Fruit fly (Drosophila melanogaster) whole organism, embryonic: ENCODE results near the gene CG4025.

Experiments used
- Atf-2 ChIP-seq: fragments of 200-800 bp; sonication (Bioruptor generic); optimal IDR thresholded peaks from 2 replicates; lab custom pipeline; 2016; ENCODE audit warnings: missing biosample characterization, missing genetic modification characterization
- Bgb ChIP-seq: fragments of 200-800 bp; sonication (Bioruptor generic); IDR thresholded peaks from 2 replicates; pipeline ENCODE4 v1.3.6; 2022; ENCODE audit warnings: missing biosample characterization, missing genetic modification characterization; ENCODE audit not compliant: partially characterized antibody
- CG10147 ChIP-seq: fragments of 200-800 bp; sonication (Bioruptor generic); optimal IDR thresholded peaks from 2 replicates; lab custom pipeline; 2019; ENCODE audit warnings: missing biosample characterization, mild to moderate bottlenecking, missing genetic modification characterization, moderate library complexity
- CG10462 ChIP-seq: fragments of 200-800 bp; sonication (Bioruptor generic); optimal IDR thresholded peaks from 2 replicates; lab custom pipeline; 2016; ENCODE audit warnings: missing biosample characterization, missing genetic modification characterization
- CG11093 ChIP-seq: fragments of 200-800 bp; sonication (Bioruptor generic); IDR thresholded peaks from 3 replicates; pipeline ENCODE4 v1.3.6; 2022; ENCODE audit warnings: missing biosample characterization, missing genetic modification characterization
- CG12155 ChIP-seq: fragments of 200-800 bp; sonication (Bioruptor generic); optimal IDR thresholded peaks from 3 replicates; lab custom pipeline; 2016; ENCODE audit warnings: missing biosample characterization, missing genetic modification characterization
- CG15011 ChIP-seq: fragments of 200-800 bp; sonication (Bioruptor generic); optimal IDR thresholded peaks from 3 replicates; lab custom pipeline; 2018; ENCODE audit warnings: missing biosample characterization, mild to moderate bottlenecking, missing genetic modification characterization
- CG16813 ChIP-seq: fragments of 200-800 bp; sonication (Bioruptor generic); IDR thresholded peaks from 3 replicates; pipeline ENCODE4 v1.3.6; 2022; ENCODE audit warnings: missing biosample characterization, missing genetic modification characterization; ENCODE audit not compliant: partially characterized antibody
- CG17912 ChIP-seq: fragments of 200-800 bp; sonication (Bioruptor generic); optimal IDR thresholded peaks from 2 replicates; lab custom pipeline; 2018; ENCODE audit warnings: missing biosample characterization, mild to moderate bottlenecking, missing genetic modification characterization
- CG18619 ChIP-seq: fragments of 200-800 bp; sonication (Bioruptor generic); optimal IDR thresholded peaks from 3 replicates; lab custom pipeline; 2017; ENCODE audit warnings: missing biosample characterization, mild to moderate bottlenecking, missing genetic modification characterization
- CG2120 ChIP-seq: fragments of 200-800 bp; sonication (Bioruptor generic); optimal IDR thresholded peaks from 3 replicates; lab custom pipeline; 2016; ENCODE audit warnings: missing biosample characterization, missing genetic modification characterization
- CG2129 ChIP-seq: fragments of 200-800 bp; sonication (Bioruptor generic); IDR thresholded peaks from 2 replicates; pipeline ENCODE4 v1.3.6; 2022; ENCODE audit warnings: missing biosample characterization, missing genetic modification characterization; ENCODE audit not compliant: partially characterized antibody
- CG2712 ChIP-seq: fragments of 200-800 bp; optimal IDR thresholded peaks from 3 replicates; lab custom pipeline; 2019; ENCODE audit warnings: missing biosample characterization, mild to moderate bottlenecking, missing genetic modification characterization, moderate library complexity
- CG4360 ChIP-seq: fragments of 200-800 bp; sonication (Bioruptor generic); IDR thresholded peaks from 2 replicates; pipeline ENCODE4 v1.3.6; 2022; ENCODE audit warnings: missing biosample characterization, missing genetic modification characterization
- CG4730 ChIP-seq: fragments of 200-800 bp; sonication (Bioruptor generic); IDR thresholded peaks from 2 replicates; pipeline ENCODE4 v1.3.6; 2022; ENCODE audit warnings: missing biosample characterization, missing genetic modification characterization
- CG6791 ChIP-seq: fragments of 200-800 bp; sonication (Bioruptor generic); IDR thresholded peaks from 3 replicates; pipeline ENCODE4 v1.3.6; 2022; ENCODE audit warnings: missing biosample characterization, missing genetic modification characterization; ENCODE audit not compliant: partially characterized antibody
- CG7372 ChIP-seq: fragments of 200-800 bp; sonication (Bioruptor generic); IDR thresholded peaks from 2 replicates; pipeline ENCODE4 v1.3.6; 2022; ENCODE audit warnings: missing biosample characterization, missing genetic modification characterization
- CG7786 ChIP-seq: fragments of 200-800 bp; sonication (Bioruptor generic); optimal IDR thresholded peaks from 2 replicates; lab custom pipeline; 2016; ENCODE audit warnings: missing biosample characterization, missing genetic modification characterization
- CG9727 ChIP-seq: fragments of 200-800 bp; sonication (Bioruptor generic); optimal IDR thresholded peaks from 3 replicates; lab custom pipeline; 2017; ENCODE audit warnings: missing biosample characterization, mild to moderate bottlenecking, missing genetic modification characterization
- CG9797 ChIP-seq: fragments of 200-800 bp; sonication (Bioruptor generic); optimal IDR thresholded peaks from 3 replicates; lab custom pipeline; 2018; ENCODE audit warnings: missing biosample characterization, mild to moderate bottlenecking, missing genetic modification characterization
- H15 ChIP-seq: fragments of 200-800 bp; sonication (Bioruptor generic); IDR thresholded peaks from 3 replicates; pipeline ENCODE4 v1.3.6; 2022; ENCODE audit warnings: missing biosample characterization, missing genetic modification characterization
- HLH54F ChIP-seq: fragments of 200-800 bp; sonication (Bioruptor generic); optimal IDR thresholded peaks from 3 replicates; lab custom pipeline; 2016; ENCODE audit warnings: missing biosample characterization, missing genetic modification characterization
- HmgZ ChIP-seq: fragments of 200-800 bp; sonication (Bioruptor generic); optimal IDR thresholded peaks from 2 replicates; lab custom pipeline; 2018; ENCODE audit warnings: missing biosample characterization, mild to moderate bottlenecking, missing genetic modification characterization
- Hr3 ChIP-seq: fragments of 200-800 bp; sonication (Bioruptor generic); optimal IDR thresholded peaks from 3 replicates; lab custom pipeline; 2016; ENCODE audit warnings: missing biosample characterization, missing genetic modification characterization
- Hr51 ChIP-seq, 2 experiments: fragments of 200-800 bp; sonication (Bioruptor generic); optimal IDR thresholded peaks; 2 replicates in 1 of 2; 3 replicates in 1 of 2; lab custom pipeline; 2016 to 2018; ENCODE audit warnings: missing biosample characterization in 2 of 2, missing genetic modification characterization in 2 of 2, mild to moderate bottlenecking in 1 of 2, moderate library complexity in 1 of 2
- Lhr ChIP-seq: fragments of 200-800 bp; sonication (Bioruptor generic); optimal IDR thresholded peaks from 3 replicates; lab custom pipeline; 2017; ENCODE audit warnings: mild to moderate bottlenecking, missing biosample characterization, missing genetic modification reagents, missing genetic modification characterization
- MTF-1 ChIP-seq: fragments of 200-800 bp; sonication (Bioruptor generic); optimal IDR thresholded peaks from 2 replicates; lab custom pipeline; 2018; ENCODE audit warnings: missing biosample characterization, mild to moderate bottlenecking, missing genetic modification characterization, borderline replicate concordance
- Optix ChIP-seq: fragments of 200-800 bp; sonication (Bioruptor generic); IDR thresholded peaks from 3 replicates; pipeline ENCODE4 v1.3.6; 2022; ENCODE audit warnings: missing biosample characterization, missing genetic modification characterization
- Poxn ChIP-seq: fragments of 200-800 bp; sonication (Bioruptor generic); IDR thresholded peaks from 2 replicates; pipeline ENCODE4 v1.3.6; 2022; ENCODE audit warnings: missing biosample characterization, missing genetic modification characterization
- TFAM ChIP-seq: fragments of 200-800 bp; sonication (Bioruptor generic); optimal IDR thresholded peaks from 2 replicates; lab custom pipeline; 2017; ENCODE audit warnings: missing biosample characterization, missing genetic modification characterization, inconsistent platforms
- ato ChIP-seq: fragments of 200-800 bp; sonication (Bioruptor generic); IDR thresholded peaks from 2 replicates; pipeline ENCODE4 v1.3.6; 2022; ENCODE audit warnings: missing biosample characterization, missing genetic modification characterization; ENCODE audit not compliant: partially characterized antibody
- bsh ChIP-seq, 2 experiments: fragments of 200-800 bp; sonication (Bioruptor generic); optimal IDR thresholded peaks; 2 replicates each; lab custom pipeline; 2017 to 2018; ENCODE audit warnings: mild to moderate bottlenecking in 2 of 2, missing biosample characterization in 2 of 2, missing genetic modification characterization in 2 of 2, moderate library complexity in 1 of 2
- cg ChIP-seq: fragments of 200-800 bp; sonication (Bioruptor generic); optimal IDR thresholded peaks from 3 replicates; lab custom pipeline; 2019; ENCODE audit warnings: missing biosample characterization, mild to moderate bottlenecking, missing genetic modification characterization, moderate library complexity
- crp ChIP-seq, 2 experiments: fragments of 200-800 bp; sonication (Bioruptor generic); optimal IDR thresholded peaks; 2 replicates in 1 of 2; 3 replicates in 1 of 2; lab custom pipeline; 2017; ENCODE audit warnings: missing biosample characterization in 2 of 2, missing genetic modification characterization in 2 of 2, mild to moderate bottlenecking in 1 of 2, moderate library complexity in 1 of 2
- cwo ChIP-seq: fragments of 200-800 bp; sonication (Bioruptor generic); optimal IDR thresholded peaks from 3 replicates; lab custom pipeline; 2017; ENCODE audit warnings: missing biosample characterization, missing genetic modification characterization, mild to moderate bottlenecking, moderate library complexity, missing genetic modification reagents
- dati ChIP-seq: fragments of 200-800 bp; sonication (Bioruptor generic); IDR thresholded peaks from 2 replicates; pipeline ENCODE4 v1.3.6; 2022; ENCODE audit warnings: missing biosample characterization, missing genetic modification characterization
- dysf ChIP-seq: fragments of 200-800 bp; sonication (Bioruptor generic); IDR thresholded peaks from 3 replicates; pipeline ENCODE4 v1.3.6; 2022; ENCODE audit warnings: missing biosample characterization, missing genetic modification characterization
- fu2 ChIP-seq: fragments of 200-800 bp; sonication (Bioruptor generic); optimal IDR thresholded peaks from 2 replicates; lab custom pipeline; 2016; ENCODE audit warnings: missing biosample characterization, missing genetic modification characterization
- gro ChIP-seq: fragments of 200-800 bp; sonication (Bioruptor generic); optimal IDR thresholded peaks from 2 replicates; lab custom pipeline; 2016; ENCODE audit warnings: missing biosample characterization, missing genetic modification characterization
- hb ChIP-seq: fragments of 200-800 bp; sonication (Bioruptor generic); IDR thresholded peaks from 3 replicates; pipeline ENCODE4 v1.3.6; 2022; ENCODE audit warnings: missing biosample characterization, missing genetic modification characterization; ENCODE audit not compliant: partially characterized antibody
- hth ChIP-seq: fragments of >200 bp; optimal IDR thresholded peaks from 2 replicates; lab custom pipeline; 2017; ENCODE audit warnings: inconsistent platforms
- kah ChIP-seq: fragments of 200-800 bp; sonication (Bioruptor generic); optimal IDR thresholded peaks from 2 replicates; lab custom pipeline; 2018; ENCODE audit warnings: missing biosample characterization, mild to moderate bottlenecking, missing genetic modification characterization
- klu ChIP-seq: fragments of 200-800 bp; sonication (Bioruptor generic); IDR thresholded peaks from 2 replicates; pipeline ENCODE4 v1.3.6; 2022; ENCODE audit warnings: missing biosample characterization, missing genetic modification characterization
- knrl ChIP-seq: fragments of 200-800 bp; sonication (Bioruptor generic); IDR thresholded peaks from 3 replicates; pipeline ENCODE4 v1.3.6; 2022; ENCODE audit warnings: missing biosample characterization, missing genetic modification characterization; ENCODE audit not compliant: partially characterized antibody
- odd ChIP-seq: fragments of 200-800 bp; sonication (Bioruptor generic); optimal IDR thresholded peaks from 2 replicates; lab custom pipeline; 2017; ENCODE audit warnings: missing biosample characterization, mild to moderate bottlenecking, missing genetic modification characterization
- pnt ChIP-seq: fragments of 200-800 bp; sonication (Bioruptor generic); optimal IDR thresholded peaks from 3 replicates; lab custom pipeline; 2016; ENCODE audit warnings: missing biosample characterization, missing genetic modification characterization
- ro ChIP-seq: fragments of 200-800 bp; sonication (Bioruptor generic); IDR thresholded peaks from 2 replicates; pipeline ENCODE4 v1.3.6; 2022; ENCODE audit warnings: missing biosample characterization, missing genetic modification characterization
- sens-2 ChIP-seq: fragments of 200-800 bp; sonication (Bioruptor generic); IDR thresholded peaks from 2 replicates; pipeline ENCODE4 v1.3.6; 2022; ENCODE audit warnings: missing biosample characterization, missing genetic modification characterization
- zen2 ChIP-seq: fragments of 200-800 bp; sonication (Bioruptor generic); IDR thresholded peaks from 3 replicates; pipeline ENCODE4 v1.3.6; 2022; ENCODE audit warnings: missing biosample characterization, missing genetic modification characterization; ENCODE audit not compliant: partially characterized antibody

The CG4025 gene

dm6 chrX:2083678-2084162 lies 7.0 kb downstream of the CG4025 start (continued):
- TF ChIP-seq hb (no peak), cwo (GFP tag; lab: Kevin White, UChicago) (peak; percentile 64), zen2 (GFP tag; lab: Robert Waterston, UW) (peak; percentile 54; the same call in 1 of the 3 replicates), klu (peak; percentile 63), fu2 (GFP tag; lab: Kevin White, UChicago) (peak; percentile 46), gro (peak; percentile 79), CG16813 (no peak), ro (peak; percentile 44; the same call in 1 of the 2 replicates), Lhr (GFP tag; lab: Kevin White, UChicago) (no peak), ato (GFP tag; lab: Robert Waterston, UW) (no peak), CG4730 (GFP tag; lab: Robert Waterston, UW) (peak; percentile 81), pnt (GFP tag; lab: Kevin White, UChicago) (peak; percentile 80), TFAM (no peak), H15 (GFP tag; lab: Robert Waterston, UW) (peak; percentile 87), Hr3 (peak; percentile 80), Poxn (peak; percentile 38; the same call in 1 of the 2 replicates), CG9727 (peak; percentile 77), Bgb (GFP tag; lab: Robert Waterston, UW) (no peak), CG10462 (GFP tag; lab: Kevin White, UChicago) (peak; percentile 81), CG2129 (no peak), CG7786 (GFP tag; lab: Kevin White, UChicago) (peak; percentile 83), dati (GFP tag; lab: Robert Waterston, UW) (peak; percentile 62), CG2712 (tag; lab: Kevin White, UChicago) (peak; percentile 88), odd (GFP tag; lab: Kevin White, UChicago) (peak; percentile 63), CG17912 (GFP tag; lab: Kevin White, UChicago) (no peak), CG11093 (GFP tag; lab: Robert Waterston, UW) (peak; percentile 74), crp (GFP tag; optimal IDR thresholded peaks at IDR 0.05; lab: Kevin White, UChicago) (peak in 1 of 2 experiments; percentile 38), hth (lab: Kevin White, UChicago) (no peak), Optix (GFP tag; lab: Robert Waterston, UW) (peak; percentile 90), CG9797 (GFP tag; lab: Kevin White, UChicago) (peak; percentile 21), CG15011 (GFP tag; lab: Kevin White, UChicago) (peak; percentile 34), CG18619 (GFP tag; lab: Kevin White, UChicago) (peak; percentile 76), bsh (GFP tag; optimal IDR thresholded peaks at IDR 0.05; lab: Kevin White, UChicago) (peak; percentile 83 to 88), sens-2 (GFP tag; lab: Robert Waterston, UW) (peak; percentile 69), dysf (peak; percentile 89), Hr51 (GFP tag; optimal IDR thresholded peaks at IDR 0.05; lab: Kevin White, UChicago) (peak; percentile 80 to 86), CG2120 (GFP tag; lab: Kevin White, UChicago) (peak; percentile 77), Atf-2 (GFP tag; lab: Kevin White, UChicago) (peak; percentile 79), HLH54F (GFP tag; lab: Kevin White, UChicago) (peak; percentile 71), CG10147 (GFP tag; lab: Kevin White, UChicago) (peak; percentile 59), CG6791 (0 out of 3 replicates have a peak, but pooled peaks have one; percentile 24), CG12155 (peak; percentile 63), CG4360 (0 out of 2 replicates have a peak, but pooled peaks have one; percentile 28), MTF-1 (GFP tag; lab: Kevin White, UChicago) (peak; percentile 50), kah (peak; percentile 61), knrl (GFP tag; lab: Robert Waterston, UW) (no peak), CG7372 (GFP tag; lab: Robert Waterston, UW) (peak; percentile 58), HmgZ (tag; lab: Kevin White, UChicago) (peak; percentile 75), cg (no peak)
